Worm (Caenorhabditis elegans): ENCODE data around the gene T19H12.15.
"Not testable (repeated sequence)": the region's sequence is repeated elsewhere in the genome, so short reads cannot be mapped to it uniquely, and the experiment has no call there.

Gene T19H12.15

ce11 chrV:4912313-4912712 is 33.2 kb upstream of the T19H12.15 start, which contains the start of gene H23N18.5:
TSS of gene H23N18.5 (minus strand) at chrV:4912381.
- TF ChIP-seq med-1 (GFP tag; optimal IDR thresholded peaks at IDR 0.05; ENCODE audit: insufficient read depth) = no peak
- no peak for TF ChIP-seq flt-1 (GFP tag; IDR thresholded peaks at IDR 0.05)
- TF ChIP-seq ref-1 (GFP tag; conservative IDR thresholded peaks at IDR 0.05) = no peak
- TF ChIP-seq klf-2 (GFP tag; conservative IDR thresholded peaks at IDR 0.05) = no peak
- TF ChIP-seq T22C8.4 (GFP tag; IDR thresholded peaks at IDR 0.05) = no peak
- TF ChIP-seq ztf-23 (GFP tag; IDR thresholded peaks at IDR 0.05) = no peak
- TF ChIP-seq ztf-29 (GFP tag; IDR thresholded peaks at IDR 0.05) = no peak
- no peak for TF ChIP-seq tab-1 (GFP tag; IDR thresholded peaks at IDR 0.05)
- TF ChIP-seq cog-1 (tag; optimal IDR thresholded peaks at IDR 0.05) = no peak

- no peak for TF ChIP-seq ref-1 (GFP tag; conservative IDR thresholded peaks at IDR 0.05)
- TF ChIP-seq med-1 (GFP tag; optimal IDR thresholded peaks at IDR 0.05; ENCODE audit: insufficient read depth) = no peak
- TF ChIP-seq tab-1 (GFP tag; IDR thresholded peaks at IDR 0.05) = no peak
- no peak for TF ChIP-seq klf-2 (GFP tag; conservative IDR thresholded peaks at IDR 0.05)
- TF ChIP-seq ztf-29 (GFP tag; IDR thresholded peaks at IDR 0.05) = no peak
- TF ChIP-seq T22C8.4 (GFP tag; IDR thresholded peaks at IDR 0.05) = no peak
- no peak for TF ChIP-seq flt-1 (GFP tag; IDR thresholded peaks at IDR 0.05)
- TF ChIP-seq ztf-23 (GFP tag; IDR thresholded peaks at IDR 0.05) = no peak
- no peak for TF ChIP-seq cog-1 (tag; optimal IDR thresholded peaks at IDR 0.05)
Observed at ce11 chrV:4908591-4908990, 29.4 kb upstream of the T19H12.15 start, which contains the start of gene ugt-13. TSS of gene ugt-13 (plus strand) at chrV:4908884.

ce11 chrV:4905953-4906352 is 26.8 kb upstream of the T19H12.15 start, which contains the start of gene ugt-14:
TSS of gene ugt-14 (plus strand) at chrV:4906253.
- TF ChIP-seq ref-1 (GFP tag; conservative IDR thresholded peaks at IDR 0.05) (no peak), ztf-23 (GFP tag; IDR thresholded peaks at IDR 0.05) (no peak), ztf-29 (GFP tag; IDR thresholded peaks at IDR 0.05) (no peak), tab-1 (GFP tag; IDR thresholded peaks at IDR 0.05) (no peak), T22C8.4 (GFP tag; IDR thresholded peaks at IDR 0.05) (no peak), med-1 (GFP tag; optimal IDR thresholded peaks at IDR 0.05; ENCODE audit: insufficient read depth) (no peak), cog-1 (tag; optimal IDR thresholded peaks at IDR 0.05) (no peak), flt-1 (GFP tag; IDR thresholded peaks at IDR 0.05) (no peak), klf-2 (GFP tag; conservative IDR thresholded peaks at IDR 0.05) (no peak)

- no peak for TF ChIP-seq tab-1 (GFP tag; IDR thresholded peaks at IDR 0.05)
- TF ChIP-seq klf-2 (GFP tag; conservative IDR thresholded peaks at IDR 0.05) = no peak
- TF ChIP-seq med-1 (GFP tag; optimal IDR thresholded peaks at IDR 0.05; ENCODE audit: insufficient read depth) = no peak
- TF ChIP-seq flt-1 (GFP tag; IDR thresholded peaks at IDR 0.05) = no peak
- TF ChIP-seq ztf-29 (GFP tag; IDR thresholded peaks at IDR 0.05) = no peak
- TF ChIP-seq ref-1 (GFP tag; conservative IDR thresholded peaks at IDR 0.05) = no peak
- no peak for TF ChIP-seq ztf-23 (GFP tag; IDR thresholded peaks at IDR 0.05)
- no peak for TF ChIP-seq cog-1 (tag; optimal IDR thresholded peaks at IDR 0.05)
- no peak for TF ChIP-seq T22C8.4 (GFP tag; IDR thresholded peaks at IDR 0.05)
Observed at ce11 chrV:4903696-4904095, 24.5 kb upstream of the T19H12.15 start, which contains the start of gene ugt-8. TSS of gene ugt-8 (plus strand) at chrV:4903930.

ce11 chrV:4901074-4901473 is 21.9 kb upstream of the T19H12.15 start, which contains the start of gene ugt-67:
TSS of gene ugt-67 (plus strand) at chrV:4901374.
- TF ChIP-seq flt-1 (GFP tag; IDR thresholded peaks at IDR 0.05) = no peak
- TF ChIP-seq T22C8.4 (GFP tag; IDR thresholded peaks at IDR 0.05) = no peak
- no peak for TF ChIP-seq klf-2 (GFP tag; conservative IDR thresholded peaks at IDR 0.05)
- no peak for TF ChIP-seq tab-1 (GFP tag; IDR thresholded peaks at IDR 0.05)
- no peak for TF ChIP-seq med-1 (GFP tag; optimal IDR thresholded peaks at IDR 0.05; ENCODE audit: insufficient read depth)
- no peak for TF ChIP-seq cog-1 (tag; optimal IDR thresholded peaks at IDR 0.05)
- TF ChIP-seq ztf-23 (GFP tag; IDR thresholded peaks at IDR 0.05) = no peak
- TF ChIP-seq ref-1 (GFP tag; conservative IDR thresholded peaks at IDR 0.05) = no peak
- TF ChIP-seq ztf-29 (GFP tag; IDR thresholded peaks at IDR 0.05) = no peak

- not testable (repeated sequence) for TF ChIP-seq tab-1 (GFP tag; IDR thresholded peaks at IDR 0.05); T22C8.4 (GFP tag; IDR thresholded peaks at IDR 0.05); klf-2 (GFP tag; conservative IDR thresholded peaks at IDR 0.05)
Observed at ce11 chrV:4900020-4900419, 20.9 kb upstream of the T19H12.15 start, which contains the start of gene ugt-10. TSS of gene ugt-10 (minus strand) at chrV:4900120.

ce11 chrV:4895744-4896143 is 16.6 kb upstream of the T19H12.15 start, which contains the start of gene ugt-9:
TSS of gene ugt-9 (plus strand) at chrV:4896048.
- TF ChIP-seq flt-1 (GFP tag; IDR thresholded peaks at IDR 0.05) (no peak), cog-1 (tag; optimal IDR thresholded peaks at IDR 0.05) (no peak), klf-2 (GFP tag; conservative IDR thresholded peaks at IDR 0.05) (no peak), ztf-29 (GFP tag; IDR thresholded peaks at IDR 0.05) (no peak), ref-1 (GFP tag; conservative IDR thresholded peaks at IDR 0.05) (no peak), T22C8.4 (GFP tag; IDR thresholded peaks at IDR 0.05) (no peak), med-1 (GFP tag; optimal IDR thresholded peaks at IDR 0.05; ENCODE audit: insufficient read depth) (no peak), ztf-23 (GFP tag; IDR thresholded peaks at IDR 0.05) (no peak), tab-1 (GFP tag; IDR thresholded peaks at IDR 0.05) (no peak)

- TF ChIP-seq ztf-29 (GFP tag; IDR thresholded peaks at IDR 0.05) (no peak), tab-1 (GFP tag; IDR thresholded peaks at IDR 0.05) (no peak)
Observed at ce11 chrV:4894971-4895370, 15.8 kb upstream of the T19H12.15 start, which contains the start of gene ugt-11. TSS of gene ugt-11 (minus strand) at chrV:4895071.

ce11 chrV:4891305-4891704 is 12.2 kb upstream of the T19H12.15 start:
- no peak for TF ChIP-seq med-1 (GFP tag; optimal IDR thresholded peaks at IDR 0.05; ENCODE audit: insufficient read depth)
- no peak for TF ChIP-seq tab-1 (GFP tag; IDR thresholded peaks at IDR 0.05)
- TF ChIP-seq T22C8.4 (GFP tag; IDR thresholded peaks at IDR 0.05) = no peak
- TF ChIP-seq ztf-23 (GFP tag; IDR thresholded peaks at IDR 0.05) = no peak
- TF ChIP-seq cog-1 (tag; optimal IDR thresholded peaks at IDR 0.05) = no peak
- TF ChIP-seq ref-1 (GFP tag; conservative IDR thresholded peaks at IDR 0.05) = no peak
- no peak for TF ChIP-seq flt-1 (GFP tag; IDR thresholded peaks at IDR 0.05)
- no peak for TF ChIP-seq ztf-29 (GFP tag; IDR thresholded peaks at IDR 0.05)
- TF ChIP-seq klf-2 (GFP tag; conservative IDR thresholded peaks at IDR 0.05) = no peak

- TF ChIP-seq tab-1 (GFP tag; IDR thresholded peaks at IDR 0.05) (0 out of 2 replicates have a peak, but pooled peaks have one; percentile 39), cog-1 (tag; optimal IDR thresholded peaks at IDR 0.05) (no peak), ztf-23 (GFP tag; IDR thresholded peaks at IDR 0.05) (no peak), ztf-29 (GFP tag; IDR thresholded peaks at IDR 0.05) (no peak)
Observed at ce11 chrV:4890781-4891180, 11.6 kb upstream of the T19H12.15 start.

Measured in whole organism, midembryonic.